Worm (Caenorhabditis elegans): ENCODE measurements around the gene tasp-1.

tasp-1 gene

DNA sequence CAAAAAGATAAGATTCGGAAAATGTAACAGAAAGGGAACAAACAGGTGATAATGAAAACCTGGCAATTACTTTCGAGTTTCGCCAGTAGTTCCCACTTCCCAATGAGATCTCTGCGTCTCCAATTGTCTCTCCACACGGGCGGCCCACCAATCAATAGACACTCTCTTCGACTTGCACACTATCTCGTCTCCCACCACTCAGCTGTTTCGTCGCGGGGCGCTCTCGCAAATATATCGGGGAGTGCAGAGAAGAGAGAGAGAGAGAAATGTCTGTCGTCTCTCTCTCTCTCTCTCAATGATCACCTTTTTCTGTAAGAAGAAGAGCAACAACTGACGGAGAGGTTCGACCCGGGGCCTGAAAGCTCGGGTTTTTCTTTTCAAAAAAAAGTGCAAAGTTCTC lies 38.9 kb upstream of the tasp-1 start (continued):
- TF ChIP-seq Y67H2A.10 (GFP tag; conservative IDR thresholded peaks at IDR 0.05) = peak; percentile 61; the same call in 1 of the 2 replicates
- TF ChIP-seq die-1 (tag; optimal IDR thresholded peaks at IDR 0.05) = no peak
- no peak for TF ChIP-seq hlh-26 (GFP tag; conservative IDR thresholded peaks at IDR 0.05)
- no peak for TF ChIP-seq ama-1 (optimal IDR thresholded peaks at IDR 0.05)
- TF ChIP-seq ama-1 (GFP tag; optimal IDR thresholded peaks at IDR 0.05) = no peak
- no peak for TF ChIP-seq ceh-79 (tag; optimal IDR thresholded peaks at IDR 0.05)
- TF ChIP-seq aptf-3 (GFP tag; IDR thresholded peaks at IDR 0.05) = no peak
- TF ChIP-seq Y53F4B.3 (GFP tag; IDR thresholded peaks at IDR 0.05) = no peak
- 0 out of 2 replicates have a peak, but pooled peaks have one; percentile 32 for TF ChIP-seq ceh-100 (GFP tag; IDR thresholded peaks at IDR 0.05)
- no peak for TF ChIP-seq madf-8 (GFP tag; conservative IDR thresholded peaks at IDR 0.05)
- TF ChIP-seq mcd-1 (GFP tag; IDR thresholded peaks at IDR 0.05) = peak; percentile 72
- peak; percentile 42 for TF ChIP-seq ZK185.1 (tag; optimal IDR thresholded peaks at IDR 0.05; ENCODE audit: poor library complexity, severe bottlenecking)
- no peak for TF ChIP-seq bed-1 (GFP tag; IDR thresholded peaks at IDR 0.05)
- TF ChIP-seq fkh-3 (tag; optimal IDR thresholded peaks at IDR 0.05) = no peak
- TF ChIP-seq cebp-2 (GFP tag; IDR thresholded peaks at IDR 0.05) = no peak
- no peak for TF ChIP-seq F23B12.7 (tag; optimal IDR thresholded peaks at IDR 0.05; ENCODE audit: insufficient read depth)
- TF ChIP-seq ccch-3 (GFP tag; optimal IDR thresholded peaks at IDR 0.05) = no peak
- no peak for TF ChIP-seq nfya-2 (GFP tag; IDR thresholded peaks at IDR 0.05)
- TF ChIP-seq F33H1.4 (GFP tag; IDR thresholded peaks at IDR 0.05) = no peak; the same call in 1 of the 2 replicates
- TF ChIP-seq efl-1 (GFP tag; optimal IDR thresholded peaks at IDR 0.05) = peak; percentile 17
- no peak for TF ChIP-seq snpc-1.1 (tag; optimal IDR thresholded peaks at IDR 0.05; ENCODE audit: insufficient read depth)
- TF ChIP-seq lin-54 (GFP tag; optimal IDR thresholded peaks at IDR 0.05) = peak; percentile 62
- TF ChIP-seq nhr-120 (GFP tag; IDR thresholded peaks at IDR 0.05) = no peak
- no peak for TF ChIP-seq bed-2 (GFP tag; IDR thresholded peaks at IDR 0.05)
- peak; percentile 88 for TF ChIP-seq dox-1 (GFP tag; IDR thresholded peaks at IDR 0.05)
- no peak for TF ChIP-seq ztf-6 (GFP tag; IDR thresholded peaks at IDR 0.05)
- TF ChIP-seq ztf-3 (GFP tag; optimal IDR thresholded peaks at IDR 0.05) = no peak
- TF ChIP-seq hrde-1 (tag; optimal IDR thresholded peaks at IDR 0.05; ENCODE audit: borderline replicate concordance) = no peak
- TF ChIP-seq B0035.1 (tag; optimal IDR thresholded peaks at IDR 0.05) = no peak
- no peak for TF ChIP-seq F39B2.1 (GFP tag; IDR thresholded peaks at IDR 0.05)
- TF ChIP-seq aptf-2 (GFP tag; conservative IDR thresholded peaks at IDR 0.05) = no peak
- TF ChIP-seq pha-4 (tag; optimal IDR thresholded peaks at IDR 0.05) = no peak
- TF ChIP-seq sea-2 (GFP tag; IDR thresholded peaks at IDR 0.05) = no peak
- no peak for TF ChIP-seq dpl-1 (GFP tag; optimal IDR thresholded peaks at IDR 0.05)
- TF ChIP-seq pbrm-1 (GFP tag; IDR thresholded peaks at IDR 0.05) = peak; percentile 79
- TF ChIP-seq mxl-1 (tag; optimal IDR thresholded peaks at IDR 0.05) = no peak
- no peak for TF ChIP-seq tbx-9 (tag; optimal IDR thresholded peaks at IDR 0.05; ENCODE audit: borderline replicate concordance)
- TF ChIP-seq zfh-2 (GFP tag; conservative IDR thresholded peaks at IDR 0.05) = peak; percentile 95
- TF ChIP-seq mel-28 (tag; optimal IDR thresholded peaks at IDR 0.05; ENCODE audit: borderline replicate concordance) = no peak
- peak; percentile 92 for TF ChIP-seq hmg-1.2 (GFP tag; IDR thresholded peaks at IDR 0.05)
- TF ChIP-seq B0261.1 (tag; optimal IDR thresholded peaks at IDR 0.05) = no peak
- no peak for TF ChIP-seq dpff-1 (tag; optimal IDR thresholded peaks at IDR 0.05)
- TF ChIP-seq F55B11.4 (tag; optimal IDR thresholded peaks at IDR 0.05; ENCODE audit: borderline replicate concordance, insufficient read depth) = no peak
- TF ChIP-seq ztf-18 (tag; optimal IDR thresholded peaks at IDR 0.05) = peak; percentile 44
- TF ChIP-seq nhr-179 (tag; optimal IDR thresholded peaks at IDR 0.05) = no peak
- peak; percentile 41 for TF ChIP-seq lir-1 (GFP tag; conservative IDR thresholded peaks at IDR 0.05)
- peak; percentile 68; the same call in 1 of the 2 replicates for TF ChIP-seq C06A6.2 (GFP tag; conservative IDR thresholded peaks at IDR 0.05)
- TF ChIP-seq lin-26 (GFP tag; IDR thresholded peaks at IDR 0.05) = peak; percentile 73
- TF ChIP-seq lin-35 (GFP tag; optimal IDR thresholded peaks at IDR 0.05) = peak in 1 of 3 experiments; percentile 63

Measured in whole organism, young adult.